Worm (Caenorhabditis elegans) whole organism, young adult: ENCODE results near the gene F59E12.6.

ENCODE experiments used
- F10E7.11 ChIP-seq: sonication (generic microtip); optimal IDR thresholded peaks from 2 replicates; lab custom pipeline; 2017; ENCODE audit warnings: mild to moderate bottlenecking, missing genetic modification characterization, moderate library complexity, missing compliant biosample characterization
- F33H1.4 ChIP-seq: fragments of 200-800 bp; sonication (Bioruptor generic); IDR thresholded peaks from 2 replicates; pipeline ENCODE4 v1.3.6; 2022; ENCODE audit warnings: missing genetic modification reagents, missing genetic modification characterization, missing compliant biosample characterization
- F52B5.7 ChIP-seq: sonication (generic microtip); optimal IDR thresholded peaks from 2 replicates; lab custom pipeline; 2016; ENCODE audit warnings: mild to moderate bottlenecking, missing genetic modification characterization, missing compliant biosample characterization
- F57A8.1 ChIP-seq: fragments of 200-800 bp; sonication (Bioruptor generic); optimal IDR thresholded peaks from 2 replicates; lab custom pipeline; 2018; ENCODE audit warnings: mild to moderate bottlenecking, missing genetic modification characterization, moderate library complexity, missing compliant biosample characterization
- K11D2.4 ChIP-seq: fragments of 200-800 bp; sonication (Bioruptor generic); IDR thresholded peaks from 2 replicates; pipeline ENCODE4 v1.3.6; 2022; ENCODE audit warnings: missing genetic modification reagents, missing genetic modification characterization, missing compliant biosample characterization
- Y95B8A.8 ChIP-seq: fragments of 200-800 bp; sonication (Bioruptor generic); IDR thresholded peaks from 2 replicates; pipeline ENCODE4 v1.3.6; 2022; ENCODE audit warnings: missing genetic modification reagents, missing genetic modification characterization, missing compliant biosample characterization
- ZK185.1 ChIP-seq: sonication (generic microtip); optimal IDR thresholded peaks from 2 replicates; lab custom pipeline; 2016; ENCODE audit warnings: mild to moderate bottlenecking, missing genetic modification characterization, missing compliant biosample characterization; ENCODE audit not compliant: poor library complexity, severe bottlenecking
- aptf-2 ChIP-seq: fragments of 200-800 bp; sonication (Bioruptor generic); conservative IDR thresholded peaks from 2 replicates; pipeline ENCODE4 v1.3.6; 2022; ENCODE audit warnings: missing genetic modification reagents, missing genetic modification characterization, missing compliant biosample characterization
- aptf-3 ChIP-seq: fragments of 200-800 bp; sonication (Bioruptor generic); IDR thresholded peaks from 2 replicates; pipeline ENCODE4 v1.3.6; 2022; ENCODE audit warnings: missing genetic modification characterization, missing compliant biosample characterization
- attf-5 ChIP-seq: fragments of 200-800 bp; sonication (Bioruptor generic); optimal IDR thresholded peaks from 2 replicates; lab custom pipeline; 2018; ENCODE audit warnings: mild to moderate bottlenecking, missing genetic modification characterization, missing compliant biosample characterization
- attf-6 ChIP-seq: fragments of 200-800 bp; sonication (Bioruptor generic); IDR thresholded peaks from 2 replicates; pipeline ENCODE4 v1.3.6; 2022; ENCODE audit warnings: missing genetic modification reagents, missing genetic modification characterization, missing compliant biosample characterization
- bed-1 ChIP-seq: fragments of 200-800 bp; sonication (Bioruptor generic); IDR thresholded peaks from 2 replicates; pipeline ENCODE4 v1.3.6; 2022; ENCODE audit warnings: missing genetic modification reagents, missing genetic modification characterization, missing compliant biosample characterization
- bed-2 ChIP-seq: fragments of 200-800 bp; sonication (Bioruptor generic); IDR thresholded peaks from 2 replicates; pipeline ENCODE4 v1.3.6; 2022; ENCODE audit warnings: missing genetic modification reagents, missing genetic modification characterization, missing compliant biosample characterization
- cebp-1 ChIP-seq, 2 experiments: fragments of 200-800 bp in 1 of 2; sonication (Bioruptor generic) in 1 of 2; sonication (generic microtip) in 1 of 2; IDR thresholded peaks in 1 of 2; optimal IDR thresholded peaks in 1 of 2; 2 replicates each; pipeline versions ENCODE4 v1.3.6 to Lab custom; 2017 to 2022; ENCODE audit warnings: missing compliant biosample characterization in 2 of 2, missing genetic modification characterization in 2 of 2, mild to moderate bottlenecking in 1 of 2, missing genetic modification reagents in 1 of 2, moderate library complexity in 1 of 2
- ceh-27 ChIP-seq: fragments of 200-800 bp; sonication (Bioruptor generic); optimal IDR thresholded peaks from 2 replicates; lab custom pipeline; 2018; ENCODE audit warnings: mild to moderate bottlenecking, missing genetic modification characterization, moderate library complexity, missing compliant biosample characterization
- ceh-40 ChIP-seq: fragments of 200-800 bp; sonication (Bioruptor generic); IDR thresholded peaks from 2 replicates; pipeline ENCODE4 v1.3.6; 2022; ENCODE audit warnings: missing genetic modification characterization, missing compliant biosample characterization
- ceh-79 ChIP-seq: sonication (generic microtip); optimal IDR thresholded peaks from 2 replicates; lab custom pipeline; 2017; ENCODE audit warnings: mild to moderate bottlenecking, missing genetic modification characterization, missing compliant biosample characterization
- chd-7 ChIP-seq: sonication (generic microtip); optimal IDR thresholded peaks from 2 replicates; lab custom pipeline; 2016; ENCODE audit warnings: mild to moderate bottlenecking, missing genetic modification characterization, moderate library complexity, missing compliant biosample characterization
- dpff-1 ChIP-seq: sonication (generic microtip); optimal IDR thresholded peaks from 2 replicates; lab custom pipeline; 2017; ENCODE audit warnings: mild to moderate bottlenecking, missing genetic modification characterization, missing compliant biosample characterization
- dpl-1 ChIP-seq: fragments of 150-350 bp; optimal IDR thresholded peaks from 2 replicates; lab custom pipeline; 2014; ENCODE audit warnings: missing biosample characterization, missing genetic modification reagents, missing genetic modification characterization
- efl-1 ChIP-seq: fragments of 150-350 bp; optimal IDR thresholded peaks from 2 replicates; lab custom pipeline; 2014; ENCODE audit warnings: missing biosample characterization, missing genetic modification reagents, missing genetic modification characterization
- egl-44 ChIP-seq: fragments of 200-800 bp; sonication (Bioruptor generic); IDR thresholded peaks from 2 replicates; pipeline ENCODE4 v1.3.6; 2022; ENCODE audit warnings: missing genetic modification reagents, missing genetic modification characterization, missing compliant biosample characterization
- egrh-3 ChIP-seq: fragments of 200-800 bp; sonication (Bioruptor generic); IDR thresholded peaks from 2 replicates; pipeline ENCODE4 v1.3.6; 2022; ENCODE audit warnings: missing genetic modification reagents, missing genetic modification characterization, missing compliant biosample characterization
- fkh-3 ChIP-seq: sonication (generic microtip); optimal IDR thresholded peaks from 2 replicates; lab custom pipeline; 2016; ENCODE audit warnings: mild to moderate bottlenecking, missing genetic modification characterization, missing compliant biosample characterization
- hmg-1.2 ChIP-seq: fragments of 200-800 bp; sonication (Bioruptor generic); IDR thresholded peaks from 2 replicates; pipeline ENCODE4 v1.3.6; 2022; ENCODE audit warnings: missing genetic modification reagents, missing genetic modification characterization, missing compliant biosample characterization
- lin-35 ChIP-seq, 3 experiments: fragments of 150-350 bp in 2 of 3; sonication (generic microtip) in 1 of 3; optimal IDR thresholded peaks; 2 replicates each; lab custom pipeline; 2014 to 2018; ENCODE audit warnings: missing biosample characterization in 3 of 3, missing genetic modification characterization in 3 of 3, missing genetic modification reagents in 3 of 3
- lir-1 ChIP-seq: fragments of 200-800 bp; sonication (Bioruptor generic); conservative IDR thresholded peaks from 2 replicates; pipeline ENCODE4 v1.3.6; 2022; ENCODE audit warnings: missing genetic modification reagents, missing genetic modification characterization, missing compliant biosample characterization
- madf-6 ChIP-seq: fragments of 200-800 bp; sonication (Bioruptor generic); IDR thresholded peaks from 2 replicates; pipeline ENCODE4 v1.3.6; 2022; ENCODE audit warnings: missing genetic modification reagents, missing genetic modification characterization, missing compliant biosample characterization
- madf-8 ChIP-seq: fragments of 200-800 bp; sonication (Bioruptor generic); conservative IDR thresholded peaks from 2 replicates; pipeline ENCODE4 v1.3.6; 2022; ENCODE audit warnings: missing genetic modification reagents, missing genetic modification characterization, missing compliant biosample characterization
- mes-4 ChIP-seq: sonication (generic microtip); optimal IDR thresholded peaks from 2 replicates; lab custom pipeline; 2016; ENCODE audit warnings: missing genotype, missing genetic modification characterization, missing compliant biosample characterization
- mxl-1 ChIP-seq: sonication (generic microtip); optimal IDR thresholded peaks from 2 replicates; lab custom pipeline; 2016; ENCODE audit warnings: missing genetic modification characterization, missing compliant biosample characterization
- nhr-27 ChIP-seq: fragments of 200-800 bp; sonication (Bioruptor generic); optimal IDR thresholded peaks from 2 replicates; lab custom pipeline; 2018; ENCODE audit warnings: mild to moderate bottlenecking, missing genetic modification characterization, moderate library complexity, missing compliant biosample characterization
- pha-4 ChIP-seq: fragments of 150-350 bp; sonication (generic microtip); optimal IDR thresholded peaks from 2 replicates; lab custom pipeline; 2014; ENCODE audit warnings: missing biosample characterization, missing genetic modification reagents, missing genetic modification characterization
- sdz-38 ChIP-seq: sonication (generic microtip); optimal IDR thresholded peaks from 2 replicates; lab custom pipeline; 2016; ENCODE audit warnings: missing genotype, missing genetic modification characterization, missing compliant biosample characterization
- sea-2 ChIP-seq: fragments of 200-800 bp; sonication (Bioruptor generic); IDR thresholded peaks from 2 replicates; pipeline ENCODE4 v1.3.6; 2022; ENCODE audit warnings: missing genetic modification characterization, missing compliant biosample characterization
- snpc-1.3 ChIP-seq: sonication (generic microtip); optimal IDR thresholded peaks from 2 replicates; lab custom pipeline; 2017; ENCODE audit warnings: missing genetic modification characterization, mild to moderate bottlenecking, missing compliant biosample characterization, antibody characterized with exemption, moderate library complexity, missing genotype, missing genetic modification reagents; ENCODE audit not compliant: insufficient read depth
- snpc-3.4 ChIP-seq: sonication (generic microtip); optimal IDR thresholded peaks from 2 replicates; lab custom pipeline; 2017; ENCODE audit warnings: missing genetic modification characterization, mild to moderate bottlenecking, missing compliant biosample characterization, antibody characterized with exemption, moderate library complexity, missing genotype, missing genetic modification reagents
- snpc-4 ChIP-seq, 5 experiments: fragments of 150-350 bp in 1 of 5; sonication (generic microtip) in 4 of 5; optimal IDR thresholded peaks; 2 replicates each; lab custom pipeline; 2014 to 2018; ENCODE audit warnings: missing genetic modification characterization in 5 of 5, missing biosample characterization in 3 of 5, antibody characterized with exemption in 2 of 5, mild to moderate bottlenecking in 2 of 5, missing compliant biosample characterization in 2 of 5, missing genotype in 2 of 5, moderate library complexity in 2 of 5, missing genetic modification reagents in 1 of 5
- sptf-2 ChIP-seq: fragments of 200-800 bp; sonication (Bioruptor generic); optimal IDR thresholded peaks from 2 replicates; lab custom pipeline; 2018; ENCODE audit warnings: mild to moderate bottlenecking, missing genetic modification characterization, missing compliant biosample characterization
- tbp1 ChIP-seq: fragments of 200-800 bp; sonication (Bioruptor generic); optimal IDR thresholded peaks from 2 replicates; lab custom pipeline; 2018; ENCODE audit warnings: mild to moderate bottlenecking, missing genetic modification characterization, missing compliant biosample characterization
- unc-130 ChIP-seq: sonication (generic microtip); optimal IDR thresholded peaks from 2 replicates; lab custom pipeline; 2016; ENCODE audit warnings: missing genetic modification reagents, missing genetic modification characterization, missing compliant biosample characterization
- zfh-2 ChIP-seq: fragments of 200-800 bp; sonication (Bioruptor generic); conservative IDR thresholded peaks from 2 replicates; pipeline ENCODE4 v1.3.6; 2022; ENCODE audit warnings: missing genetic modification reagents, missing genetic modification characterization, missing compliant biosample characterization
- zim-3 ChIP-seq: sonication (generic microtip); optimal IDR thresholded peaks from 2 replicates; lab custom pipeline; 2017; ENCODE audit warnings: mild to moderate bottlenecking, missing genetic modification characterization, moderate library complexity, missing compliant biosample characterization
- ztf-18 ChIP-seq: sonication (generic microtip); optimal IDR thresholded peaks from 2 replicates; lab custom pipeline; 2016; ENCODE audit warnings: missing genotype, mild to moderate bottlenecking, missing genetic modification characterization, missing compliant biosample characterization
- ztf-22 ChIP-seq: fragments of 200-800 bp; sonication (Bioruptor generic); optimal IDR thresholded peaks from 2 replicates; lab custom pipeline; 2018; ENCODE audit warnings: mild to moderate bottlenecking, missing genetic modification characterization, moderate library complexity, missing compliant biosample characterization
- ztf-25 ChIP-seq: fragments of 200-800 bp; sonication (Bioruptor generic); IDR thresholded peaks from 2 replicates; pipeline ENCODE4 v1.3.6; 2022; ENCODE audit warnings: missing genetic modification reagents, missing genetic modification characterization, missing compliant biosample characterization
- ztf-26 ChIP-seq: sonication (generic microtip); optimal IDR thresholded peaks from 2 replicates; lab custom pipeline; 2017; ENCODE audit warnings: missing genetic modification characterization, missing compliant biosample characterization

F59E12.6 gene

ce11 chrII:5661735-5662177 lies 31.0 kb upstream of the F59E12.6 start (continued):
- peak; percentile 94 for TF ChIP-seq ceh-40 (GFP tag; lab: Robert Waterston, UW)
- TF ChIP-seq Y95B8A.8 (GFP tag; lab: Robert Waterston, UW): peak; percentile 96
- TF ChIP-seq K11D2.4 (GFP tag; lab: Robert Waterston, UW): peak; percentile 94
- TF ChIP-seq attf-5 (GFP tag; lab: Kevin White, UChicago): peak; percentile 85
- TF ChIP-seq sptf-2: no peak
- TF ChIP-seq zfh-2: peak; percentile 98
- TF ChIP-seq ceh-27: peak; percentile 88
- TF ChIP-seq egl-44: peak; percentile 90; the same call in 1 of the 2 replicates
- no peak for TF ChIP-seq dpl-1 (GFP tag; lab: Kevin White, UChicago)
- TF ChIP-seq aptf-3 (GFP tag; lab: Robert Waterston, UW): peak; percentile 99
- no peak for TF ChIP-seq madf-8
- TF ChIP-seq lin-35 (GFP tag; optimal IDR thresholded peaks at IDR 0.05; lab: Kevin White, UChicago): peak in 2 of 3 experiments; percentile 57 to 69
- no peak for TF ChIP-seq sdz-38 (tag; lab: Kevin White, UChicago)
- peak; percentile 71 for TF ChIP-seq tbp1 (GFP tag; lab: Kevin White, UChicago)
- no peak; the same call in 1 of the 2 replicates for TF ChIP-seq F33H1.4
- peak; percentile 67 for TF ChIP-seq mxl-1
- TF ChIP-seq snpc-1.3 (tag; lab: Kevin White, UChicago): no peak
- peak; percentile 98 for TF ChIP-seq nhr-27 (tag; lab: Kevin White, UChicago)
- TF ChIP-seq ztf-18 (tag; lab: Kevin White, UChicago): peak; percentile 28
- TF ChIP-seq aptf-2: peak; percentile 86
- TF ChIP-seq sea-2: peak; percentile 96
- TF ChIP-seq F52B5.7 (tag; lab: Kevin White, UChicago): peak; percentile 100
- peak; percentile 91 for TF ChIP-seq egrh-3 (GFP tag; lab: Robert Waterston, UW)
- peak; percentile 79 for TF ChIP-seq lir-1
- TF ChIP-seq dpff-1 (tag; lab: Kevin White, UChicago): peak; percentile 99
- TF ChIP-seq zim-3 (tag; lab: Kevin White, UChicago): peak; percentile 99
- peak; percentile 91 for TF ChIP-seq bed-1 (GFP tag; lab: Robert Waterston, UW)
- TF ChIP-seq F57A8.1: no peak
- TF ChIP-seq ztf-22 (GFP tag; lab: Kevin White, UChicago): peak; percentile 55
- TF ChIP-seq fkh-3 (tag; lab: Kevin White, UChicago): peak; percentile 99
- TF ChIP-seq pha-4 (tag; lab: Kevin White, UChicago): no peak
- no peak for TF ChIP-seq snpc-3.4
- TF ChIP-seq ZK185.1 (tag; lab: Kevin White, UChicago): peak; percentile 74
- no peak for TF ChIP-seq efl-1 (GFP tag; lab: Kevin White, UChicago)
- peak; percentile 72; the same call in 1 of the 2 replicates for TF ChIP-seq bed-2
- peak; percentile 51 for TF ChIP-seq snpc-4 (GFP tag; optimal IDR thresholded peaks at IDR 0.05; lab: Kevin White, UChicago)
- TF ChIP-seq snpc-4 (tag; optimal IDR thresholded peaks at IDR 0.05; lab: Kevin White, UChicago): peak in 2 of 4 experiments; percentile 82 to 84
- peak; percentile 95; the same call in 1 of the 2 replicates for TF ChIP-seq ztf-25
- peak; percentile 100 for TF ChIP-seq F10E7.11
- peak; percentile 93 for TF ChIP-seq hmg-1.2 (GFP tag; lab: Robert Waterston, UW)
- peak; percentile 96 for TF ChIP-seq ztf-26
- TF ChIP-seq unc-130 (GFP tag; lab: Kevin White, UChicago): peak; percentile 65
- peak; percentile 36 for TF ChIP-seq mes-4 (tag; lab: Kevin White, UChicago)
- TF ChIP-seq chd-7 (tag; lab: Kevin White, UChicago): peak; percentile 99
- TF ChIP-seq madf-6: peak; percentile 91
- TF ChIP-seq cebp-1 (GFP tag; IDR thresholded peaks at IDR 0.05; lab: Robert Waterston, UW): peak; percentile 88
- TF ChIP-seq cebp-1 (tag; optimal IDR thresholded peaks at IDR 0.05; lab: Kevin White, UChicago): peak; percentile 90
- peak; percentile 99 for TF ChIP-seq ceh-79 (tag; lab: Kevin White, UChicago)
- peak; percentile 92 for TF ChIP-seq attf-6
